Worm (Caenorhabditis elegans) whole organism, mixed stage, embryonic: ENCODE results near the gene sra-13.

Source experiments
- M03D4.4 ChIP-seq: sonication (generic microtip); optimal IDR thresholded peaks from 2 replicates; lab custom pipeline; 2017; ENCODE audit warnings: mild to moderate bottlenecking, missing genetic modification characterization, missing compliant biosample characterization
- bed-3 ChIP-seq: fragments of 200-800 bp; sonication (Bioruptor generic); optimal IDR thresholded peaks from 3 replicates; lab custom pipeline; 2018; ENCODE audit warnings: mild to moderate bottlenecking, missing genetic modification characterization, moderate library complexity, missing compliant biosample characterization
- blmp-1 ChIP-seq: fragments of 150-350 bp; optimal IDR thresholded peaks from 2 replicates; lab custom pipeline; 2014; ENCODE audit warnings: missing biosample characterization, missing genetic modification characterization
- ceh-39 ChIP-seq: fragments of 150-350 bp; optimal IDR thresholded peaks from 2 replicates; lab custom pipeline; 2014; ENCODE audit warnings: missing biosample characterization, missing genetic modification characterization
- ceh-43 ChIP-seq: fragments of 200-800 bp; sonication (Bioruptor generic); optimal IDR thresholded peaks from 2 replicates; lab custom pipeline; 2018; ENCODE audit warnings: mild to moderate bottlenecking, missing genetic modification characterization, moderate library complexity, missing compliant biosample characterization
- ceh-83 ChIP-seq: fragments of 200-800 bp; sonication (Bioruptor generic); optimal IDR thresholded peaks from 2 replicates; lab custom pipeline; 2018; ENCODE audit warnings: mild to moderate bottlenecking, missing genetic modification characterization, missing compliant biosample characterization
- ces-1 ChIP-seq: fragments of 150-350 bp; optimal IDR thresholded peaks from 2 replicates; lab custom pipeline; 2014; ENCODE audit warnings: missing biosample characterization, missing genetic modification reagents, missing genetic modification characterization
- cnd-1 ChIP-seq: fragments of 200-800 bp; sonication (Bioruptor generic); optimal IDR thresholded peaks from 2 replicates; lab custom pipeline; 2018; ENCODE audit warnings: mild to moderate bottlenecking, missing genetic modification characterization, missing compliant biosample characterization
- drap-1 ChIP-seq: fragments of 200-800 bp; sonication (Bioruptor generic); optimal IDR thresholded peaks from 3 replicates; lab custom pipeline; 2018; ENCODE audit warnings: mild to moderate bottlenecking, missing genetic modification characterization, missing compliant biosample characterization
- elt-1 ChIP-seq: sonication (generic microtip); optimal IDR thresholded peaks from 2 replicates; lab custom pipeline; 2017; ENCODE audit warnings: missing genetic modification characterization, mild to moderate bottlenecking, missing compliant biosample characterization, antibody characterized with exemption, moderate library complexity, borderline replicate concordance; ENCODE audit not compliant: insufficient read depth
- elt-3 ChIP-seq: fragments of 150-350 bp; optimal IDR thresholded peaks from 2 replicates; lab custom pipeline; 2014; ENCODE audit warnings: missing biosample characterization, missing genetic modification characterization
- flh-1 ChIP-seq: fragments of 200-800 bp; sonication (Bioruptor generic); optimal IDR thresholded peaks from 2 replicates; lab custom pipeline; 2018; ENCODE audit warnings: mild to moderate bottlenecking, missing genetic modification characterization, moderate library complexity, missing compliant biosample characterization
- ham-2 ChIP-seq: fragments of 200-800 bp; sonication (Bioruptor generic); optimal IDR thresholded peaks from 2 replicates; lab custom pipeline; 2018; ENCODE audit warnings: mild to moderate bottlenecking, missing genetic modification characterization, missing compliant biosample characterization
- hlh-1 ChIP-seq: fragments of 150-350 bp; optimal IDR thresholded peaks from 2 replicates; lab custom pipeline; 2014; ENCODE audit warnings: missing biosample characterization, missing genetic modification reagents, missing genetic modification characterization
- lin-13 ChIP-seq: fragments of 150-350 bp; optimal IDR thresholded peaks from 2 replicates; lab custom pipeline; 2014; ENCODE audit warnings: missing biosample characterization, missing genetic modification characterization
- lsy-2 ChIP-seq: fragments of 150-350 bp; optimal IDR thresholded peaks from 2 replicates; lab custom pipeline; 2014; ENCODE audit warnings: missing biosample characterization, missing genetic modification characterization
- mep-1 ChIP-seq: fragments of 150-350 bp; optimal IDR thresholded peaks from 2 replicates; lab custom pipeline; 2017; ENCODE audit warnings: missing biosample characterization, missing genetic modification reagents, missing genetic modification characterization, inconsistent platforms
- mls-2 ChIP-seq: sonication (generic microtip); optimal IDR thresholded peaks from 2 replicates; lab custom pipeline; 2016; ENCODE audit warnings: mild to moderate bottlenecking, missing genetic modification characterization, moderate library complexity, missing compliant biosample characterization
- nhr-12 ChIP-seq: fragments of 150-350 bp; optimal IDR thresholded peaks from 2 replicates; lab custom pipeline; 2014; ENCODE audit warnings: missing biosample characterization, missing genetic modification characterization
- nhr-2 ChIP-seq: fragments of 150-350 bp; optimal IDR thresholded peaks from 2 replicates; lab custom pipeline; 2014; ENCODE audit warnings: missing biosample characterization, missing genetic modification characterization
- nhr-237 ChIP-seq: fragments of 150-350 bp; optimal IDR thresholded peaks from 2 replicates; lab custom pipeline; 2014; ENCODE audit warnings: missing biosample characterization, missing genetic modification characterization
- nhr-76 ChIP-seq: sonication (generic microtip); optimal IDR thresholded peaks from 2 replicates; lab custom pipeline; 2017; ENCODE audit warnings: missing biosample characterization, missing genetic modification characterization
- sem-2 ChIP-seq: fragments of 200-800 bp; sonication (Bioruptor generic); optimal IDR thresholded peaks from 2 replicates; lab custom pipeline; 2018; ENCODE audit warnings: mild to moderate bottlenecking, missing genetic modification characterization, missing compliant biosample characterization
- sptf-1 ChIP-seq: sonication (generic microtip); optimal IDR thresholded peaks from 2 replicates; lab custom pipeline; 2017; ENCODE audit warnings: mild to moderate bottlenecking, missing genetic modification characterization, moderate library complexity, missing compliant biosample characterization
- tbx-8 ChIP-seq: fragments of 200-800 bp; sonication (Bioruptor generic); optimal IDR thresholded peaks from 2 replicates; lab custom pipeline; 2018; ENCODE audit warnings: mild to moderate bottlenecking, missing genetic modification characterization, moderate library complexity, missing compliant biosample characterization
- unc-120 ChIP-seq: sonication (generic microtip); optimal IDR thresholded peaks from 2 replicates; lab custom pipeline; 2017; ENCODE audit warnings: missing genetic modification characterization, missing compliant biosample characterization; ENCODE audit not compliant: poor library complexity, severe bottlenecking
- unc-39 ChIP-seq: fragments of 150-350 bp; optimal IDR thresholded peaks from 2 replicates; lab custom pipeline; 2014; ENCODE audit warnings: missing biosample characterization, missing genetic modification characterization
- unc-62 ChIP-seq: fragments of 150-350 bp; optimal IDR thresholded peaks from 2 replicates; lab custom pipeline; 2014; ENCODE audit warnings: missing biosample characterization, missing genetic modification reagents, missing genetic modification characterization
- zip-8 ChIP-seq: fragments of 150-350 bp; optimal IDR thresholded peaks from 2 replicates; lab custom pipeline; 2014; ENCODE audit warnings: missing biosample characterization, missing genetic modification characterization
- ztf-11 ChIP-seq: fragments of 150-350 bp; optimal IDR thresholded peaks from 2 replicates; lab custom pipeline; 2014; ENCODE audit warnings: missing biosample characterization, missing genetic modification characterization

The sra-13 gene

DNA sequence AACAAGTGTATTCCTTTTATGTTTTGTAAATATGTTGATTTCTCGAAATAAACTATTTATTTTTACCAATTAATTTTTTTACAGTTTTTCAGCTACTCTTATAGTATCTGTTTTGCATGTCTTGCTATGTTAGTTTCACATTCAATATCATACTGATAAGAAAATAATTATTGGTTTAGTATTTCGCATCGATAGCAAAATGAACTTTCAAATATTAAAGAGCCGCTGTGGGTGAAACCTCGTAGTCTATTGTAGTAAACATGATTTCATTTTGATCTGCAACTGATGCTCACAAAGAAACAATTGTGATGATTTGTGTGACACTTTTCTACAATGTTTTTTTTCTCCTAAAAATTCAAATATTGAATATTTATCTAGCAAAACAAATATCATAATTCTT is 15.3 kb upstream of the sra-13 start:
- TF ChIP-seq nhr-76 (tag; lab: Kevin White, UChicago), result no peak
- no peak for TF ChIP-seq hlh-1
- TF ChIP-seq blmp-1 (tag; lab: Kevin White, UChicago), result no peak
- no peak for TF ChIP-seq elt-1 (tag; lab: Kevin White, UChicago)

DNA sequence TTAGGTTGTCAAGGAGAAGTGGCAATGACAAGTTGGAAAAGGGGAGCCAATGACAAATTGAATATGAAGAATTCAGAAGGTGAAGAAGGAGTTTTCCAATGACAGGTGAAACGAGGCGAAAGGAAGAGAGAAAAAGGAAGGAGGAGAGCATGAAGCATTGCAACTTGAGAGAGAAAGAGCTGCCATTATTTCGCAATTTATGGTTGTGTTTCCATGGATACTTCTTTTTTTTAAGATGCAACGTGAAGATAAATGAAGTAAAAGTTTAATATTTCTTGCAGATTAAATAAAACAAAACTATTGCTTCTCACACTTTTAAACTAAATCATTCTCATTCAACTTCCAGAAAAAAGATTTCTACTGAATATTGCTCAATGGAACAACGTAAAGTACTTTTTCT is 13.3 kb upstream of the sra-13 start, which contains the start of gene F49E12.8:
F49E12.8 (minus strand) TSS at position 101 of the 400 bp plus-strand sequence.
- TF ChIP-seq lin-13 (tag; lab: Kevin White, UChicago) (no peak), mls-2 (no peak), drap-1 (GFP tag; lab: Kevin White, UChicago) (no peak), ces-1 (GFP tag; lab: Kevin White, UChicago) (no peak), ham-2 (no peak), nhr-12 (tag; lab: Kevin White, UChicago) (no peak), tbx-8 (GFP tag; lab: Kevin White, UChicago) (no peak), bed-3 (no peak), ceh-43 (GFP tag; lab: Kevin White, UChicago) (no peak), zip-8 (tag; lab: Kevin White, UChicago) (no peak), lsy-2 (tag; lab: Kevin White, UChicago) (no peak), M03D4.4 (tag; lab: Kevin White, UChicago) (no peak), unc-39 (no peak), ceh-39 (tag; lab: Kevin White, UChicago) (no peak), elt-1 (tag; lab: Kevin White, UChicago) (no peak)

DNA sequence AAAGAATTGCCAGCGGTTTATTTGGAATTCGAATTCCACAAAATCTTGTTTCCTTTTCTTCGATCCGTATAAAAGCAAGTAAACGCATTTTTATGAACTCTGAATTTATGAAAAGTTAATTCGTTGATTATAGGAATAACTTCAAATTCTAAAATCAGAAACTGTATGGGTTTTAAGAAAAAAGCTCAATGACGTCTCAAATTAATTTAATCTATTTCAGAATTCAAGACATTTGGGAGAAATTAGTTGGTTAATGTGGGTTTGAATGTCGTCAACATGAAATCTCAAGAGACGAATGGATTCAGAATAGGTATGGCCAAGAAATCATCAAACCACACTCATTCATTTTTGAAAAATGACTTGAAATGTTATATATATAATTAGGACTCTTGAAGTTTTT is 11.4 kb upstream of the sra-13 start, which contains the start of gene F49E12.7:
F49E12.7 (minus strand) TSS at position 101 of the 400 bp plus-strand sequence.
- TF ChIP-seq flh-1 (no peak), drap-1 (GFP tag; lab: Kevin White, UChicago) (no peak), nhr-2 (no peak), zip-8 (tag; lab: Kevin White, UChicago) (no peak), nhr-76 (tag; lab: Kevin White, UChicago) (no peak), sem-2 (GFP tag; lab: Kevin White, UChicago) (no peak), elt-3 (no peak), ztf-11 (tag; lab: Kevin White, UChicago) (no peak), sptf-1 (no peak), ceh-39 (tag; lab: Kevin White, UChicago) (no peak), lin-13 (tag; lab: Kevin White, UChicago) (no peak), elt-1 (tag; lab: Kevin White, UChicago) (no peak), cnd-1 (tag; lab: Kevin White, UChicago) (no peak), M03D4.4 (tag; lab: Kevin White, UChicago) (no peak), unc-120 (tag; lab: Kevin White, UChicago) (no peak), nhr-12 (tag; lab: Kevin White, UChicago) (no peak), ceh-83 (GFP tag; lab: Kevin White, UChicago) (no peak)

DNA sequence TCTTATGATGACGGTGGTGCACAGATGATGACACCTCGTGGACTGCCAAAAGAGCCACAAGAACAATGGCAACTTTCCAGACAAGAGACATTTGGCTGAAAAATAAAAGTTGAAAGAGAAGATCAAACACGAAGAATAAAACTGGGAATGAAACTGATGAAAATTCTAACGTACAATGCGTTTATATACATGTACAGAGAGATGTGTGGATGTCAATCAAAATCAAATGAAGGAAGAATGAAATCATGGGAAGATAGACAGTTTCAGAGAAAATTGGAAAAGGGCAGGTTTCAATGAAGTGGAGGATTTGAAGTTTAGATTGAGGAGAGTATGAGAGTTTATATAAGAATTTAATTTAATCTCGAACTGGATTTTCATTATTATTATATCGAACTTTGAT is 8.4 kb upstream of the sra-13 start, which contains the start of gene dod-23:
dod-23 (minus strand) TSS at position 101 of the 400 bp plus-strand sequence.
- TF ChIP-seq sptf-1 (no peak), unc-120 (tag; lab: Kevin White, UChicago) (no peak), ztf-11 (tag; lab: Kevin White, UChicago) (no peak)

DNA sequence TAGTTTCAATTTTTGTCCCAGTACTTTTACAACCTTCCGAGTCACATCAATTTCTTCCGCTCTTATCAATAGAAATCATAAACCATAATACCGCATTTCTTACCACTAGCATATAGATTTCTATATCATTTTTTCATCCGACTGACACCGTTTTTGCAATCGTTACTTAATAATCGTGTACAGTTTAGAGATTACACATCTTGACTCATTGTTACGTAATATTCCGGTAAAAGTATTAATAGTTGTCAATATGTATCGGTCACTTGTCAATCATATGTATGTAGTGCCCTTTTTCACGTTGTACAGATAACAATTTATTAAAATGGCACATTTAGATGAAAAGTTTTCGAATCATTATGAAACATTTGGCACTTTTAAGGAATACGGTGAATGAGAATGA is 7.5 kb upstream of the sra-13 start:
- TF ChIP-seq lsy-2 (tag; lab: Kevin White, UChicago), result no peak
- TF ChIP-seq unc-62 (GFP tag; lab: Kevin White, UChicago), result peak; percentile 40
- TF ChIP-seq zip-8 (tag; lab: Kevin White, UChicago), result peak; percentile 70

DNA sequence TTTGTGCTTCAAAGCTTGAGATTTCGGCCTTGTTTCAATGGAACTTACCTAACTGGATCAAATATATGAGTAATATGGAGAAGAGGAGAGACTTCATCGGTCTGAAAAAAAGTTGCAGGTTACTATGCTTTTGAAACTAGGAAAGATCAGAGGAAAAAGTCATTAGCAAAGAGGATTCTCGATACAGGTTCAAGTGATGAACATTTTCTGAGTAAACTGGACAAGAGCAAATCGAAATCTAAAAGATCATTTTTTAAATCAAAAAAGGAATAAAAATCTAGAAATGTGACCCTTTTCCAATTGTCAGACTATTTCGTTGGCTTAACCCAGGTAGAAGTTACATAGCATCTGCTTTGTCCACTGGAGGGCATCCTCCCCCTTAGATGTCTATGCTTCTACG is 2.7 kb upstream of the sra-13 start, which contains the start of gene skpo-1:
skpo-1 (minus strand) TSS at position 101 of the 400 bp plus-strand sequence.
- TF ChIP-seq nhr-237 (tag; lab: Kevin White, UChicago) (no peak), ceh-39 (tag; lab: Kevin White, UChicago) (no peak), ceh-43 (GFP tag; lab: Kevin White, UChicago) (no peak), hlh-1 (no peak), mep-1 (tag; lab: Kevin White, UChicago) (no peak), unc-120 (tag; lab: Kevin White, UChicago) (no peak), ztf-11 (tag; lab: Kevin White, UChicago) (no peak)
- TF ChIP-seq, all 35 proteins: peak for 0
